Fruit fly (Drosophila melanogaster) whole organism, pupa: Measurements from ENCODE around the gene MED17.
A peak's percentile ranks its signal among the peaks of the same experiment; 100 is the strongest.

Experiments
- CG10348 ChIP-seq: fragments of 200-800 bp; sonication (Bioruptor generic); IDR thresholded peaks from 2 replicates; pipeline ENCODE4 v1.3.6; 2022; ENCODE audit warnings: missing biosample characterization, missing genetic modification characterization
- CG12605 ChIP-seq: fragments of 200-800 bp; sonication (Bioruptor generic); IDR thresholded peaks from 2 replicates; pipeline ENCODE4 v1.3.6; 2022; ENCODE audit warnings: missing biosample characterization, missing genetic modification characterization
- CG13204 ChIP-seq: fragments of 200-800 bp; sonication (Bioruptor generic); optimal IDR thresholded peaks from 2 replicates; lab custom pipeline; 2018; ENCODE audit warnings: missing biosample characterization, mild to moderate bottlenecking, missing genetic modification characterization, moderate library complexity
- CG14655 ChIP-seq: fragments of 200-800 bp; sonication (Bioruptor generic); optimal IDR thresholded peaks from 3 replicates; lab custom pipeline; 2017; ENCODE audit warnings: mild to moderate bottlenecking, missing biosample characterization, missing genetic modification reagents, missing genetic modification characterization
- CG15710 ChIP-seq: fragments of 200-800 bp; sonication (Bioruptor generic); optimal IDR thresholded peaks from 2 replicates; lab custom pipeline; 2018; ENCODE audit warnings: missing biosample characterization, mild to moderate bottlenecking, missing genetic modification characterization, moderate library complexity
- CG17806 ChIP-seq: fragments of 200-800 bp; sonication (Bioruptor generic); optimal IDR thresholded peaks from 2 replicates; lab custom pipeline; 2018; ENCODE audit warnings: missing biosample characterization, mild to moderate bottlenecking, missing genetic modification characterization, moderate library complexity
- CG32121 ChIP-seq: fragments of 200-800 bp; sonication (Bioruptor generic); IDR thresholded peaks from 2 replicates; pipeline ENCODE4 v1.3.6; 2022; ENCODE audit warnings: missing biosample characterization, missing genetic modification characterization
- CG34367 ChIP-seq: fragments of 200-800 bp; sonication (Bioruptor generic); optimal IDR thresholded peaks from 2 replicates; lab custom pipeline; 2018; ENCODE audit warnings: missing biosample characterization, mild to moderate bottlenecking, missing genetic modification characterization
- CG4496 ChIP-seq: fragments of 200-800 bp; sonication (Bioruptor generic); IDR thresholded peaks from 3 replicates; pipeline ENCODE4 v1.3.6; 2022; ENCODE audit warnings: missing biosample characterization, missing genetic modification characterization
- CG8159 ChIP-seq: fragments of 200-800 bp; sonication (Bioruptor generic); optimal IDR thresholded peaks from 3 replicates; lab custom pipeline; 2018; ENCODE audit warnings: missing biosample characterization, mild to moderate bottlenecking, missing genetic modification characterization, moderate library complexity
- CG8301 ChIP-seq: fragments of 200-800 bp; sonication (Bioruptor generic); optimal IDR thresholded peaks from 2 replicates; lab custom pipeline; 2018; ENCODE audit warnings: missing biosample characterization, mild to moderate bottlenecking, missing genetic modification characterization
- CG9948 ChIP-seq: fragments of 200-800 bp; sonication (Bioruptor generic); optimal IDR thresholded peaks from 2 replicates; lab custom pipeline; 2018; ENCODE audit warnings: missing biosample characterization, mild to moderate bottlenecking, missing genetic modification characterization, moderate library complexity
- D1 ChIP-seq: fragments of 200-800 bp; sonication (Bioruptor generic); optimal IDR thresholded peaks from 2 replicates; lab custom pipeline; 2018; ENCODE audit warnings: missing biosample characterization, mild to moderate bottlenecking, missing genetic modification characterization, moderate library complexity
- EcR ChIP-seq: fragments of 200-800 bp; sonication (Bioruptor generic); optimal IDR thresholded peaks from 3 replicates; lab custom pipeline; 2019; ENCODE audit warnings: missing biosample characterization, missing genetic modification characterization, mild to moderate bottlenecking, moderate library complexity, missing genetic modification reagents
- Ets98B ChIP-seq: fragments of 200-800 bp; sonication (Bioruptor generic); IDR thresholded peaks from 2 replicates; pipeline ENCODE4 v1.3.6; 2022; ENCODE audit warnings: missing biosample characterization, missing genetic modification characterization
- Pif1A ChIP-seq: fragments of 200-800 bp; sonication (Bioruptor generic); optimal IDR thresholded peaks from 3 replicates; lab custom pipeline; 2016; ENCODE audit warnings: missing biosample characterization, missing genetic modification characterization
- Pif1B ChIP-seq: fragments of 200-800 bp; sonication (Bioruptor generic); optimal IDR thresholded peaks from 3 replicates; lab custom pipeline; 2016; ENCODE audit warnings: missing biosample characterization, missing genetic modification characterization
- Snoo ChIP-seq: fragments of 200-800 bp; sonication (Bioruptor generic); optimal IDR thresholded peaks from 3 replicates; lab custom pipeline; 2017; ENCODE audit warnings: missing biosample characterization, mild to moderate bottlenecking, missing genetic modification characterization, inconsistent platforms
- fd96Ca ChIP-seq: fragments of 200-800 bp; sonication (Bioruptor generic); IDR thresholded peaks from 3 replicates; pipeline ENCODE4 v1.3.6; 2022; ENCODE audit warnings: missing biosample characterization, missing genetic modification characterization
- gl ChIP-seq: fragments of 200-800 bp; sonication (Bioruptor generic); optimal IDR thresholded peaks from 2 replicates; lab custom pipeline; 2018; ENCODE audit warnings: missing biosample characterization, mild to moderate bottlenecking, missing genetic modification characterization
- rn ChIP-seq: fragments of 200-800 bp; sonication (Bioruptor generic); IDR thresholded peaks from 2 replicates; pipeline ENCODE4 v1.3.6; 2022; ENCODE audit warnings: missing biosample characterization, missing genetic modification characterization

Gene MED17

DNA sequence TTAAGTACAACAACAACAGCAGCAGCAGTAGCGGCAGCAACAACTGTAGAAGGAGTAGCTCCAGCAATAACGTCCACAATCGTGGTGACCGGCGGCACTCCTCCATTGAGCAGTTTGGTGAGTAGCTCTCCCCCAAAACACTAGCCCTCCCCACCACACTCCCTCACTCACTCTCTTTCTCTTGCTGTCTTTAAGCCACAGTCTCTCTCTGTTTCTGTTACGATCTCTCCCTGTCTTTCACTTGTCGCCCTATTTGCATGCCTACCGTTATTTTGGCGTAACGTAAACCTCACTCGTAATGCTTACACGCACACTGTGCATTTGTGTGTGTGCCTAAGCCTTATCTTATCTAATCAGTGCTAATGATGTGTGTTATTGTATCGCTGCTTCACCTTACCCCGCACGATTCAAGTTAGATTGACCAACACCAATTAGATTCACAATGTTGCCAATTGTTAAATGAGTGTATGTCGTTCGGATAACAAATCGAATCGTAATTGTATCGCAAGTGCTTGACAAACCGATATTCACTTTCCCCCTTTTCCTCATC lies 18.8 kb upstream of the MED17 start:
- no peak for TF ChIP-seq CG8159 (tag; lab: Kevin White, UChicago)
- TF ChIP-seq Snoo (tag; lab: Kevin White, UChicago), result no peak
- no peak for TF ChIP-seq CG17806 (tag; lab: Kevin White, UChicago)
- TF ChIP-seq Pif1A, result no peak
- TF ChIP-seq CG34367 (tag; lab: Kevin White, UChicago), result no peak
- TF ChIP-seq CG14655 (GFP tag; lab: Kevin White, UChicago), result no peak
- TF ChIP-seq Pif1B, result no peak
- no peak for TF ChIP-seq D1 (tag; lab: Kevin White, UChicago)
- TF ChIP-seq CG10348 (GFP tag; lab: Robert Waterston, UW), result no peak

DNA sequence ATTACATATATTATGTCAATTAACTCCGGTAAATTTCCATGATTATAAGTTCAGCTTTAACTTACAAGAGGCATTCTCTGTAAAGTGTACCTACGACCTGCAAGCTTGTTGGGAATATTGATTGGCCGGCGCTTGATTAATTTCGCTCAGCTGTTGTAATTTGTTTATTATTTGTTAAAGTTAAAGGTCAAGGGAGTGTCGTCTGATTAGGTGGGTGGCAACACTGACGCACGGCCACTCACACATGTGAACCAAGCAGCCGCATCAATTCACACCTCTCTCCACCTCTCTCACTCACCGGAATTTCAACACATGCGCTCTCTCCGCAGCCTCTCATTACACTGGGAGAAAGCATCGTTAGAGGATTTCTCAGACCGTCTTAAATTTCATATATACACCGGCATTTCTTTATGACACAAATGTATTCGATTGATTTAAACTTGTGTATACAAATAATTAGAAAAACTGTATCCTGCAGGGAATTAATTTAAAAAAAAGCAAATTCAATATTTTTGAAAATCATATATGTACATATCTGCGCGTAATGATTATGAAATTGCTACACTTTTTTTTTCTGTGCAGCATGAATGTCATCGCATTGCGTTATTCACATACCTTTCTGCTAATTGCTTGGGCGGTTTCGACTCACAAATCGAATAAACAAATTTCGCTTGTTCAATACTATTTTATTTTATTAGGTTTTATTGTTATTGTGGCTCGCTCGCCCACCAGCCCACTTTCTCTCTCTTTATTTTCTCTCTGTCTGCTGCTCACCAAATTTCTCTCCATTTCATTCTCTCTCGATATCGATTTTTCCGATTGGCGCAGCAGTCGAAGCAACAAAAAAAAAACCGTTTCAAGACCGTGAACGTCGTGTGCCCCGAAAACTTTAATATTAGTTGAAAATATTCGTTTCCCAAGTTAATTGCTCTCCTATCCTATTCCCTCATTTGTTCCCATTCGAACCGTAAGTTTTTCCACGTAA lies 16.6 kb upstream of the MED17 start:
- TF ChIP-seq CG4496 (GFP tag; lab: Robert Waterston, UW) (peak; percentile 79), gl (tag; lab: Kevin White, UChicago) (no peak), Snoo (tag; lab: Kevin White, UChicago) (peak; percentile 71), CG15710 (tag; lab: Kevin White, UChicago) (peak; percentile 65), CG8159 (tag; lab: Kevin White, UChicago) (peak; percentile 80), CG14655 (GFP tag; lab: Kevin White, UChicago) (no peak), EcR (GFP tag; lab: Kevin White, UChicago) (no peak), CG17806 (tag; lab: Kevin White, UChicago) (peak; percentile 63), D1 (tag; lab: Kevin White, UChicago) (no peak), Pif1B (peak; percentile 56), rn (0 out of 2 replicates have a peak, but pooled peaks have one; percentile 26), CG8301 (tag; lab: Kevin White, UChicago) (peak; percentile 85), CG32121 (peak; percentile 78), fd96Ca (GFP tag; lab: Robert Waterston, UW) (0 out of 3 replicates have a peak, but pooled peaks have one; percentile 58), CG9948 (tag; lab: Kevin White, UChicago) (peak; percentile 73), Pif1A (no peak), CG12605 (peak; percentile 70), Ets98B (GFP tag; lab: Robert Waterston, UW) (peak; percentile 62)
- TF ChIP-seq, all 21 proteins: peak for 13

DNA sequence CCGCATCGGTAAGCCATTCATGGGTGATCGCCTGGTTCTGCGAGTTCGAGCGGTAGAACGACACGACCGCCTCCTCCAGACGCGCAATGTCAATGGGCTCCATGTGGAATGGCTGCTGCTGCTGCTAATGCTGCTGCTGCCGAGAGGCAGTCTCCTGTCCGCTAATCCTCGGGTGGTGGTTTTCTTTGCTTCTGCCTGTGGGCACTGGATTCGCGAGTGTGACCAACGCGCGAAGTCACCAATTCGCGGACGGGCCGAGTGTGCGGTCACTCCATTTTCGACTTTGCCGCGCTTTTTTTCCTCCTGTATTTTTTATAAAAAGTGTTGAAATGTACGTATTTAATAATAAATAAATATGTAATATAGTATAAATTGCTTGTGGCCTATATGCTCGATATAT lies 5.6 kb upstream of the MED17 start, which contains the start of gene cdm:
cdm (minus strand) TSS at position 236 of the 400 bp plus-strand sequence.
- TF ChIP-seq rn, result no peak
- TF ChIP-seq CG8159 (tag; lab: Kevin White, UChicago), result no peak
- TF ChIP-seq fd96Ca (GFP tag; lab: Robert Waterston, UW), result no peak
- TF ChIP-seq CG32121, result peak; percentile 23; the same call in 1 of the 2 replicates
- TF ChIP-seq CG10348 (GFP tag; lab: Robert Waterston, UW), result no peak
- TF ChIP-seq D1 (tag; lab: Kevin White, UChicago), result no peak

dm6 chr3R:18185385-18185784 lies 3.5 kb upstream of the MED17 start, which contains the start of the genes Arp5 and CG7208:
Arp5 (plus strand) TSS chr3R:18185498.
CG7208 (minus strand) TSS chr3R:18185715.
- TF ChIP-seq Ets98B (GFP tag; lab: Robert Waterston, UW) (peak; percentile 23), CG15710 (tag; lab: Kevin White, UChicago) (peak; percentile 51), CG8159 (tag; lab: Kevin White, UChicago) (peak; percentile 51), Snoo (tag; lab: Kevin White, UChicago) (peak; percentile 36), Pif1B (no peak), CG12605 (no peak), Pif1A (no peak), CG14655 (GFP tag; lab: Kevin White, UChicago) (no peak), CG8301 (tag; lab: Kevin White, UChicago) (no peak), CG17806 (tag; lab: Kevin White, UChicago) (peak; percentile 53), CG13204 (GFP tag; lab: Kevin White, UChicago) (no peak), gl (tag; lab: Kevin White, UChicago) (no peak), fd96Ca (GFP tag; lab: Robert Waterston, UW) (no peak), rn (no peak; the same call in 1 of the 2 replicates), CG34367 (tag; lab: Kevin White, UChicago) (no peak), CG9948 (tag; lab: Kevin White, UChicago) (peak; percentile 37), D1 (tag; lab: Kevin White, UChicago) (no peak), CG32121 (peak; percentile 45), CG10348 (GFP tag; lab: Robert Waterston, UW) (no peak), EcR (GFP tag; lab: Kevin White, UChicago) (no peak), CG4496 (GFP tag; lab: Robert Waterston, UW) (peak; percentile 69; the same call in 2 of the 3 replicates)

DNA sequence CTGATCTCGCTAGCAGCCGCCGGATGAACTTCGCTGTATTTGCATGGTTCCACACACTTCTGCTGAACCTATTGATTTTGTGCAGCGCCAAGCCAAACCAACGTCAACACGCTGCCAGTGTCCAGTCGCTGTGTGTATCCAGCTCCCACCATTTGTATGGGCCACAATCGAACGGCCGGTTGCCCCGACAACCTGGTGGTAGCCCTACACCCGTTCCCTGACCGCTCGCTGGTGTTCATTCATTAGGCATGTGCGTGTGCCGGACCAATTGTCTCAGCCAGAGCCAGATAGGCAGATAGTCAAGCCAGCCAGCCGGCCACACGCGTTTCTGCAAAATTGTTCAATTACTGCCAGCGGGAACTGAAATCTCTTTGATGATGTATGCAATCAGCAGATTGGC lies 3.0 kb downstream of the MED17 start, which contains the start of gene CG14313:
CG14313 (minus strand) TSS at position 101 of the 400 bp plus-strand sequence.
- no peak for TF ChIP-seq CG8301 (tag; lab: Kevin White, UChicago)
